Worm (Caenorhabditis elegans) whole organism, young adult: ENCODE results near the gene C06A1.3.

ENCODE experiments used
- B0019.2 ChIP-seq: fragments of 200-800 bp; sonication (Bioruptor generic); conservative IDR thresholded peaks from 2 replicates; pipeline ENCODE4 v1.3.6; 2022; ENCODE audit warnings: missing genetic modification reagents, missing genetic modification characterization, missing compliant biosample characterization
- B0261.1 ChIP-seq: sonication (generic microtip); optimal IDR thresholded peaks from 2 replicates; lab custom pipeline; 2016; ENCODE audit warnings: mild to moderate bottlenecking, missing genetic modification characterization, moderate library complexity, missing compliant biosample characterization
- B0336.3 ChIP-seq: fragments of 200-800 bp; sonication (Bioruptor generic); IDR thresholded peaks from 2 replicates; pipeline ENCODE4 v1.3.6; 2022; ENCODE audit warnings: missing genetic modification characterization, missing compliant biosample characterization
- C06A6.2 ChIP-seq: fragments of 200-800 bp; sonication (Bioruptor generic); conservative IDR thresholded peaks from 2 replicates; pipeline ENCODE4 v1.3.6; 2022; ENCODE audit warnings: missing genetic modification characterization, missing compliant biosample characterization
- F22D6.2 ChIP-seq: sonication (generic microtip); optimal IDR thresholded peaks from 2 replicates; lab custom pipeline; 2016; ENCODE audit warnings: mild to moderate bottlenecking, missing genetic modification characterization, missing compliant biosample characterization
- F37B4.10 ChIP-seq: fragments of 200-800 bp; sonication (Bioruptor generic); IDR thresholded peaks from 2 replicates; pipeline ENCODE4 v1.3.6; 2022; ENCODE audit warnings: missing genetic modification characterization, missing compliant biosample characterization
- F55B11.4 ChIP-seq: sonication (generic microtip); optimal IDR thresholded peaks from 2 replicates; lab custom pipeline; 2016; ENCODE audit warnings: missing compliant biosample characterization, missing genetic modification characterization, borderline replicate concordance; ENCODE audit not compliant: insufficient read depth
- F57C9.4 ChIP-seq: sonication (generic microtip); optimal IDR thresholded peaks from 2 replicates; lab custom pipeline; 2017; ENCODE audit warnings: mild to moderate bottlenecking, missing genetic modification characterization, missing compliant biosample characterization
- K12H6.12 ChIP-seq: fragments of 200-800 bp; sonication (Bioruptor generic); optimal IDR thresholded peaks from 2 replicates; lab custom pipeline; 2018; ENCODE audit warnings: mild to moderate bottlenecking, missing genetic modification characterization, missing compliant biosample characterization
- Y53F4B.3 ChIP-seq: fragments of 200-800 bp; sonication (Bioruptor generic); IDR thresholded peaks from 2 replicates; pipeline ENCODE4 v1.3.6; 2022; ENCODE audit warnings: missing genetic modification reagents, missing genetic modification characterization, missing compliant biosample characterization
- Y79H2A.3 ChIP-seq: fragments of 200-800 bp; sonication (Bioruptor generic); conservative IDR thresholded peaks from 2 replicates; pipeline ENCODE4 v1.3.6; 2022; ENCODE audit warnings: missing genetic modification reagents, missing genetic modification characterization, missing compliant biosample characterization
- Y95B8A.8 ChIP-seq: fragments of 200-800 bp; sonication (Bioruptor generic); IDR thresholded peaks from 2 replicates; pipeline ENCODE4 v1.3.6; 2022; ENCODE audit warnings: missing genetic modification reagents, missing genetic modification characterization, missing compliant biosample characterization
- aptf-3 ChIP-seq: fragments of 200-800 bp; sonication (Bioruptor generic); IDR thresholded peaks from 2 replicates; pipeline ENCODE4 v1.3.6; 2022; ENCODE audit warnings: missing genetic modification characterization, missing compliant biosample characterization
- athp-1 ChIP-seq: sonication (generic microtip); optimal IDR thresholded peaks from 2 replicates; lab custom pipeline; 2017; ENCODE audit warnings: mild to moderate bottlenecking, missing genetic modification characterization, missing compliant biosample characterization
- attf-3 ChIP-seq: fragments of 200-800 bp; sonication (Bioruptor generic); conservative IDR thresholded peaks from 2 replicates; pipeline ENCODE4 v1.3.6; 2022; ENCODE audit warnings: missing genetic modification reagents, missing genetic modification characterization, missing compliant biosample characterization
- ccch-3 ChIP-seq: fragments of 200-800 bp; sonication (Bioruptor generic); optimal IDR thresholded peaks from 2 replicates; lab custom pipeline; 2018; ENCODE audit warnings: mild to moderate bottlenecking, missing genetic modification characterization, missing compliant biosample characterization
- ceh-58 ChIP-seq: fragments of 200-800 bp; sonication (Bioruptor generic); IDR thresholded peaks from 2 replicates; pipeline ENCODE4 v1.3.6; 2022; ENCODE audit warnings: missing genetic modification characterization, missing compliant biosample characterization
- ceh-91 ChIP-seq: fragments of 200-800 bp; sonication (Bioruptor generic); IDR thresholded peaks from 2 replicates; pipeline ENCODE4 v1.3.6; 2022; ENCODE audit warnings: missing genetic modification reagents, missing genetic modification characterization, missing compliant biosample characterization
- chd-7 ChIP-seq: sonication (generic microtip); optimal IDR thresholded peaks from 2 replicates; lab custom pipeline; 2016; ENCODE audit warnings: mild to moderate bottlenecking, missing genetic modification characterization, moderate library complexity, missing compliant biosample characterization
- dpl-1 ChIP-seq: fragments of 150-350 bp; optimal IDR thresholded peaks from 2 replicates; lab custom pipeline; 2014; ENCODE audit warnings: missing biosample characterization, missing genetic modification reagents, missing genetic modification characterization
- efl-1 ChIP-seq: fragments of 150-350 bp; optimal IDR thresholded peaks from 2 replicates; lab custom pipeline; 2014; ENCODE audit warnings: missing biosample characterization, missing genetic modification reagents, missing genetic modification characterization
- egl-44 ChIP-seq: fragments of 200-800 bp; sonication (Bioruptor generic); IDR thresholded peaks from 2 replicates; pipeline ENCODE4 v1.3.6; 2022; ENCODE audit warnings: missing genetic modification reagents, missing genetic modification characterization, missing compliant biosample characterization
- hlh-12 ChIP-seq: sonication (generic microtip); optimal IDR thresholded peaks from 2 replicates; lab custom pipeline; 2016; ENCODE audit warnings: missing genetic modification characterization, missing compliant biosample characterization
- hlh-26 ChIP-seq: fragments of 200-800 bp; sonication (Bioruptor generic); conservative IDR thresholded peaks from 2 replicates; pipeline ENCODE4 v1.3.6; 2022; ENCODE audit warnings: missing genetic modification reagents, missing genetic modification characterization, missing compliant biosample characterization
- let-526 ChIP-seq: fragments of 200-800 bp; sonication (Bioruptor generic); IDR thresholded peaks from 2 replicates; pipeline ENCODE4 v1.3.6; 2022; ENCODE audit warnings: missing genetic modification reagents, missing genetic modification characterization, missing compliant biosample characterization
- lin-35 ChIP-seq, 3 experiments: fragments of 150-350 bp in 2 of 3; sonication (generic microtip) in 1 of 3; optimal IDR thresholded peaks; 2 replicates each; lab custom pipeline; 2014 to 2018; ENCODE audit warnings: missing biosample characterization in 3 of 3, missing genetic modification characterization in 3 of 3, missing genetic modification reagents in 3 of 3
- lir-1 ChIP-seq: fragments of 200-800 bp; sonication (Bioruptor generic); conservative IDR thresholded peaks from 2 replicates; pipeline ENCODE4 v1.3.6; 2022; ENCODE audit warnings: missing genetic modification reagents, missing genetic modification characterization, missing compliant biosample characterization
- lsl-1 ChIP-seq: fragments of 200-800 bp; sonication (Bioruptor generic); optimal IDR thresholded peaks from 2 replicates; lab custom pipeline; 2018; ENCODE audit warnings: mild to moderate bottlenecking, missing genetic modification characterization, moderate library complexity, missing compliant biosample characterization
- mel-28 ChIP-seq: sonication (generic microtip); optimal IDR thresholded peaks from 2 replicates; lab custom pipeline; 2016; ENCODE audit warnings: borderline replicate concordance, mild to moderate bottlenecking, missing genetic modification characterization, missing compliant biosample characterization
- nfya-2 ChIP-seq: fragments of 200-800 bp; sonication (Bioruptor generic); IDR thresholded peaks from 2 replicates; pipeline ENCODE4 v1.3.6; 2022; ENCODE audit warnings: missing genetic modification reagents, missing genetic modification characterization, missing compliant biosample characterization
- nhr-179 ChIP-seq: sonication (generic microtip); optimal IDR thresholded peaks from 2 replicates; lab custom pipeline; 2016; ENCODE audit warnings: mild to moderate bottlenecking, missing genetic modification characterization, missing compliant biosample characterization
- rec-8 ChIP-seq, 2 experiments: sonication (generic microtip); optimal IDR thresholded peaks; 2 replicates each; lab custom pipeline; 2016; ENCODE audit warnings: mild to moderate bottlenecking in 2 of 2, missing genetic modification characterization in 2 of 2, missing genetic modification reagents in 2 of 2, missing genotype in 2 of 2, missing biosample characterization in 1 of 2, missing compliant biosample characterization in 1 of 2, moderate library complexity in 1 of 2
- sdz-38 ChIP-seq: sonication (generic microtip); optimal IDR thresholded peaks from 2 replicates; lab custom pipeline; 2016; ENCODE audit warnings: missing genotype, missing genetic modification characterization, missing compliant biosample characterization
- sea-2 ChIP-seq: fragments of 200-800 bp; sonication (Bioruptor generic); IDR thresholded peaks from 2 replicates; pipeline ENCODE4 v1.3.6; 2022; ENCODE audit warnings: missing genetic modification characterization, missing compliant biosample characterization
- somi-1 ChIP-seq: fragments of 200-800 bp; sonication (Bioruptor generic); optimal IDR thresholded peaks from 2 replicates; lab custom pipeline; 2018; ENCODE audit warnings: mild to moderate bottlenecking, missing genetic modification characterization, missing compliant biosample characterization
- sptf-2 ChIP-seq: fragments of 200-800 bp; sonication (Bioruptor generic); optimal IDR thresholded peaks from 2 replicates; lab custom pipeline; 2018; ENCODE audit warnings: mild to moderate bottlenecking, missing genetic modification characterization, missing compliant biosample characterization
- unc-130 ChIP-seq: sonication (generic microtip); optimal IDR thresholded peaks from 2 replicates; lab custom pipeline; 2016; ENCODE audit warnings: missing genetic modification reagents, missing genetic modification characterization, missing compliant biosample characterization
- zfh-2 ChIP-seq: fragments of 200-800 bp; sonication (Bioruptor generic); conservative IDR thresholded peaks from 2 replicates; pipeline ENCODE4 v1.3.6; 2022; ENCODE audit warnings: missing genetic modification reagents, missing genetic modification characterization, missing compliant biosample characterization
- zim-3 ChIP-seq: sonication (generic microtip); optimal IDR thresholded peaks from 2 replicates; lab custom pipeline; 2017; ENCODE audit warnings: mild to moderate bottlenecking, missing genetic modification characterization, moderate library complexity, missing compliant biosample characterization
- ztf-25 ChIP-seq: fragments of 200-800 bp; sonication (Bioruptor generic); IDR thresholded peaks from 2 replicates; pipeline ENCODE4 v1.3.6; 2022; ENCODE audit warnings: missing genetic modification reagents, missing genetic modification characterization, missing compliant biosample characterization
- ztf-26 ChIP-seq: sonication (generic microtip); optimal IDR thresholded peaks from 2 replicates; lab custom pipeline; 2017; ENCODE audit warnings: missing genetic modification characterization, missing compliant biosample characterization

The C06A1.3 gene

ce11 chrII:10559671-10560184 is 12.3 kb upstream of the C06A1.3 start (continued):
- TF ChIP-seq lsl-1 (GFP tag; lab: Kevin White, UChicago) (peak; percentile 36), ceh-58 (GFP tag; lab: Robert Waterston, UW) (no peak), sptf-2 (GFP tag; lab: Kevin White, UChicago) (no peak), hlh-26 (no peak), Y95B8A.8 (GFP tag; lab: Robert Waterston, UW) (no peak), zfh-2 (GFP tag; lab: Robert Waterston, UW) (no peak), B0261.1 (tag; lab: Kevin White, UChicago) (no peak), ztf-26 (tag; lab: Kevin White, UChicago) (no peak), K12H6.12 (tag; lab: Kevin White, UChicago) (no peak), ceh-91 (GFP tag; lab: Robert Waterston, UW) (no peak), zim-3 (peak; percentile 62), nfya-2 (GFP tag; lab: Robert Waterston, UW) (no peak), F37B4.10 (GFP tag; lab: Robert Waterston, UW) (no peak), Y79H2A.3 (GFP tag; lab: Robert Waterston, UW) (0 out of 2 replicates have a peak, but pooled peaks have one; percentile 39), C06A6.2 (GFP tag; lab: Robert Waterston, UW) (no peak), sea-2 (GFP tag; lab: Robert Waterston, UW) (no peak), nhr-179 (tag; lab: Kevin White, UChicago) (no peak), F22D6.2 (tag; lab: Kevin White, UChicago) (no peak), attf-3 (GFP tag; lab: Robert Waterston, UW) (no peak), aptf-3 (GFP tag; lab: Robert Waterston, UW) (no peak), B0336.3 (GFP tag; lab: Robert Waterston, UW) (peak; percentile 31; the same call in 1 of the 2 replicates), sdz-38 (no peak), F55B11.4 (no peak), ccch-3 (GFP tag; lab: Kevin White, UChicago) (no peak), mel-28 (tag; lab: Kevin White, UChicago) (no peak), unc-130 (GFP tag; lab: Kevin White, UChicago) (no peak), chd-7 (tag; lab: Kevin White, UChicago) (no peak), ztf-25 (no peak), B0019.2 (no peak), lin-35 (GFP tag; optimal IDR thresholded peaks at IDR 0.05; lab: Kevin White, UChicago) (peak in 1 of 3 experiments; percentile 41), egl-44 (GFP tag; lab: Robert Waterston, UW) (no peak), efl-1 (no peak), let-526 (GFP tag; lab: Robert Waterston, UW) (no peak), somi-1 (GFP tag; lab: Kevin White, UChicago) (no peak), rec-8 (tag; optimal IDR thresholded peaks at IDR 0.05; lab: Kevin White, UChicago) (no peak), hlh-12 (no peak), lir-1 (GFP tag; lab: Robert Waterston, UW) (no peak), dpl-1 (GFP tag; lab: Kevin White, UChicago) (no peak), Y53F4B.3 (GFP tag; lab: Robert Waterston, UW) (no peak), athp-1 (tag; lab: Kevin White, UChicago) (peak; percentile 44), F57C9.4 (tag; lab: Kevin White, UChicago) (no peak)
